Fruit fly (Drosophila melanogaster): Measurements from ENCODE around the gene SAK.
A peak's percentile ranks its signal among the peaks of the same experiment; 100 is the strongest.

Gene SAK

dm6 chr3L:21492723-21493316 is 22.9 kb downstream of the SAK start, which contains the start of the genes CG7202 and CG7519 (continued):
- TF ChIP-seq BEAF-32 (GFP tag; optimal IDR thresholded peaks at IDR 0.05): peak; percentile 7
- 0 out of 2 replicates have a peak, but pooled peaks have one; percentile 12 for TF ChIP-seq Scr (GFP tag; IDR thresholded peaks at IDR 0.05; ENCODE audit: partially characterized antibody)
- TF ChIP-seq Hey (tag; optimal IDR thresholded peaks at IDR 0.05): no peak
- TF ChIP-seq nerfin-1 (tag; optimal IDR thresholded peaks at IDR 0.05): peak; percentile 33
- TF ChIP-seq cwo (GFP tag; optimal IDR thresholded peaks at IDR 0.05): no peak
- TF ChIP-seq nmo (GFP tag; optimal IDR thresholded peaks at IDR 0.05): no peak
- TF ChIP-seq CG4617 (GFP tag; optimal IDR thresholded peaks at IDR 0.05; ENCODE audit: borderline replicate concordance): peak; percentile 64
- no peak for TF ChIP-seq chinmo (GFP tag; IDR thresholded peaks at IDR 0.05; ENCODE audit: partially characterized antibody)
- TF ChIP-seq Dp (GFP tag; optimal IDR thresholded peaks at IDR 0.05): peak; percentile 42
- no peak for TF ChIP-seq z (GFP tag; IDR thresholded peaks at IDR 0.05)
- TF ChIP-seq MESR4 (GFP tag; optimal IDR thresholded peaks at IDR 0.05): peak; percentile 55
- TF ChIP-seq pan (optimal IDR thresholded peaks at IDR 0.05): no peak
- no peak for TF ChIP-seq pan (GFP tag; optimal IDR thresholded peaks at IDR 0.05 in 1 of 2, IDR thresholded peaks at IDR 0.05 in 1 of 2)
- TF ChIP-seq CG16779 (GFP tag; IDR thresholded peaks at IDR 0.05): no peak
- TF ChIP-seq cad (GFP tag; optimal IDR thresholded peaks at IDR 0.05): no peak
- TF ChIP-seq CG17829 (tag; optimal IDR thresholded peaks at IDR 0.05): peak; percentile 14
- TF ChIP-seq CG12071 (GFP tag; optimal IDR thresholded peaks at IDR 0.05): no peak
- TF ChIP-seq Med (GFP tag): peak; percentile 24
- no peak for TF ChIP-seq CG10209 (GFP tag; optimal IDR thresholded peaks at IDR 0.05)
- TF ChIP-seq sob (GFP tag; IDR thresholded peaks at IDR 0.05): no peak
- no peak for TF ChIP-seq crol (GFP tag; IDR thresholded peaks at IDR 0.05)
- TF ChIP-seq CG13424 (tag; optimal IDR thresholded peaks at IDR 0.05): no peak
- TF ChIP-seq CG7271 (tag; optimal IDR thresholded peaks at IDR 0.05): no peak
- TF ChIP-seq sqz (GFP tag; optimal IDR thresholded peaks at IDR 0.05): no peak
- TF ChIP-seq danr (GFP tag; IDR thresholded peaks at IDR 0.05): no peak
- peak; percentile 13 for TF ChIP-seq CG8290 (GFP tag; optimal IDR thresholded peaks at IDR 0.05)
- no peak for TF ChIP-seq CG8290 (tag; optimal IDR thresholded peaks at IDR 0.05)
- peak; percentile 72 for TF ChIP-seq stwl (tag; optimal IDR thresholded peaks at IDR 0.05)
- no peak for TF ChIP-seq CG17612 (GFP tag; IDR thresholded peaks at IDR 0.05)
- no peak for TF ChIP-seq CG12104 (GFP tag; optimal IDR thresholded peaks at IDR 0.05)
- no peak for TF ChIP-seq ci (GFP tag; IDR thresholded peaks at IDR 0.05)
- peak; percentile 33 for TF ChIP-seq YL-1 (GFP tag; optimal IDR thresholded peaks at IDR 0.05)
- TF ChIP-seq dm (GFP tag; optimal IDR thresholded peaks at IDR 0.05): peak; percentile 38
- TF ChIP-seq gce (GFP tag; IDR thresholded peaks at IDR 0.05): peak; percentile 27; the same call in 1 of the 3 replicates
- TF ChIP-seq gsb-n (tag; optimal IDR thresholded peaks at IDR 0.05): no peak
- TF ChIP-seq CG17328 (GFP tag; IDR thresholded peaks at IDR 0.05): no peak
- no peak for TF ChIP-seq Hmx (GFP tag; optimal IDR thresholded peaks at IDR 0.05)
- TF ChIP-seq Gsc (GFP tag; IDR thresholded peaks at IDR 0.05): no peak
- no peak for TF ChIP-seq CG30403 (GFP tag; optimal IDR thresholded peaks at IDR 0.05)
- TF ChIP-seq az2 (GFP tag; optimal IDR thresholded peaks at IDR 0.05): no peak
- no peak for TF ChIP-seq CG13123 (GFP tag; optimal IDR thresholded peaks at IDR 0.05)
- no peak for TF ChIP-seq tup (GFP tag; optimal IDR thresholded peaks at IDR 0.05)
- no peak for TF ChIP-seq CG17802 (tag; optimal IDR thresholded peaks at IDR 0.05)
- TF ChIP-seq CG30431 (GFP tag; optimal IDR thresholded peaks at IDR 0.05): no peak
- no peak for TF ChIP-seq dati (GFP tag; IDR thresholded peaks at IDR 0.05)
- TF ChIP-seq inv (GFP tag; IDR thresholded peaks at IDR 0.05; ENCODE audit: partially characterized antibody): no peak
- TF ChIP-seq crp (GFP tag; optimal IDR thresholded peaks at IDR 0.05): no peak
- no peak for TF ChIP-seq CG16863 (GFP tag; optimal IDR thresholded peaks at IDR 0.05)
- TF ChIP-seq CG14667 (GFP tag; IDR thresholded peaks at IDR 0.05): no peak
- no peak for TF ChIP-seq CG10274 (GFP tag; optimal IDR thresholded peaks at IDR 0.05)
- no peak for TF ChIP-seq wdn (GFP tag; IDR thresholded peaks at IDR 0.05)

All from whole organism, embryonic.